Worm (Caenorhabditis elegans) whole organism, young adult: ENCODE data around the gene K03B4.6.
A peak's percentile ranks its signal among the peaks of the same experiment; 100 is the strongest.

ENCODE experiments used
- C17E4.6 ChIP-seq: fragments of 200-800 bp; sonication (Bioruptor generic); IDR thresholded peaks from 2 replicates; pipeline ENCODE4 v1.3.6; 2022; ENCODE audit warnings: missing genetic modification reagents, missing genetic modification characterization, missing compliant biosample characterization
- D2030.7 ChIP-seq: fragments of 200-800 bp; sonication (Bioruptor generic); IDR thresholded peaks from 2 replicates; pipeline ENCODE4 v1.3.6; 2022; ENCODE audit warnings: missing genetic modification reagents, missing genetic modification characterization, missing compliant biosample characterization
- F33H1.4 ChIP-seq: fragments of 200-800 bp; sonication (Bioruptor generic); IDR thresholded peaks from 2 replicates; pipeline ENCODE4 v1.3.6; 2022; ENCODE audit warnings: missing genetic modification reagents, missing genetic modification characterization, missing compliant biosample characterization
- F57A8.1 ChIP-seq: fragments of 200-800 bp; sonication (Bioruptor generic); optimal IDR thresholded peaks from 2 replicates; lab custom pipeline; 2018; ENCODE audit warnings: mild to moderate bottlenecking, missing genetic modification characterization, moderate library complexity, missing compliant biosample characterization
- aptf-2 ChIP-seq: fragments of 200-800 bp; sonication (Bioruptor generic); conservative IDR thresholded peaks from 2 replicates; pipeline ENCODE4 v1.3.6; 2022; ENCODE audit warnings: missing genetic modification reagents, missing genetic modification characterization, missing compliant biosample characterization
- aptf-3 ChIP-seq: fragments of 200-800 bp; sonication (Bioruptor generic); IDR thresholded peaks from 2 replicates; pipeline ENCODE4 v1.3.6; 2022; ENCODE audit warnings: missing genetic modification characterization, missing compliant biosample characterization
- attf-6 ChIP-seq: fragments of 200-800 bp; sonication (Bioruptor generic); IDR thresholded peaks from 2 replicates; pipeline ENCODE4 v1.3.6; 2022; ENCODE audit warnings: missing genetic modification reagents, missing genetic modification characterization, missing compliant biosample characterization
- bed-1 ChIP-seq: fragments of 200-800 bp; sonication (Bioruptor generic); IDR thresholded peaks from 2 replicates; pipeline ENCODE4 v1.3.6; 2022; ENCODE audit warnings: missing genetic modification reagents, missing genetic modification characterization, missing compliant biosample characterization
- cebp-1 ChIP-seq, 2 experiments: fragments of 200-800 bp in 1 of 2; sonication (Bioruptor generic) in 1 of 2; sonication (generic microtip) in 1 of 2; IDR thresholded peaks in 1 of 2; optimal IDR thresholded peaks in 1 of 2; 2 replicates each; pipeline versions ENCODE4 v1.3.6 to Lab custom; 2017 to 2022; ENCODE audit warnings: missing compliant biosample characterization in 2 of 2, missing genetic modification characterization in 2 of 2, mild to moderate bottlenecking in 1 of 2, missing genetic modification reagents in 1 of 2, moderate library complexity in 1 of 2
- ceh-40 ChIP-seq: fragments of 200-800 bp; sonication (Bioruptor generic); IDR thresholded peaks from 2 replicates; pipeline ENCODE4 v1.3.6; 2022; ENCODE audit warnings: missing genetic modification characterization, missing compliant biosample characterization
- ceh-58 ChIP-seq: fragments of 200-800 bp; sonication (Bioruptor generic); IDR thresholded peaks from 2 replicates; pipeline ENCODE4 v1.3.6; 2022; ENCODE audit warnings: missing genetic modification characterization, missing compliant biosample characterization
- ceh-91 ChIP-seq: fragments of 200-800 bp; sonication (Bioruptor generic); IDR thresholded peaks from 2 replicates; pipeline ENCODE4 v1.3.6; 2022; ENCODE audit warnings: missing genetic modification reagents, missing genetic modification characterization, missing compliant biosample characterization
- die-1 ChIP-seq: sonication (generic microtip); optimal IDR thresholded peaks from 2 replicates; lab custom pipeline; 2016; ENCODE audit warnings: missing genotype, mild to moderate bottlenecking, missing genetic modification characterization, missing compliant biosample characterization
- dpl-1 ChIP-seq: fragments of 150-350 bp; optimal IDR thresholded peaks from 2 replicates; lab custom pipeline; 2014; ENCODE audit warnings: missing biosample characterization, missing genetic modification reagents, missing genetic modification characterization
- efl-1 ChIP-seq: fragments of 150-350 bp; optimal IDR thresholded peaks from 2 replicates; lab custom pipeline; 2014; ENCODE audit warnings: missing biosample characterization, missing genetic modification reagents, missing genetic modification characterization
- egl-44 ChIP-seq: fragments of 200-800 bp; sonication (Bioruptor generic); IDR thresholded peaks from 2 replicates; pipeline ENCODE4 v1.3.6; 2022; ENCODE audit warnings: missing genetic modification reagents, missing genetic modification characterization, missing compliant biosample characterization
- gei-17 ChIP-seq: fragments of 200-800 bp; sonication (Bioruptor generic); optimal IDR thresholded peaks from 2 replicates; lab custom pipeline; 2018; ENCODE audit warnings: mild to moderate bottlenecking, missing genetic modification characterization, missing compliant biosample characterization
- hmg-1.2 ChIP-seq: fragments of 200-800 bp; sonication (Bioruptor generic); IDR thresholded peaks from 2 replicates; pipeline ENCODE4 v1.3.6; 2022; ENCODE audit warnings: missing genetic modification reagents, missing genetic modification characterization, missing compliant biosample characterization
- hmg-20 ChIP-seq: fragments of 200-800 bp; sonication (Bioruptor generic); IDR thresholded peaks from 2 replicates; pipeline ENCODE4 v1.3.6; 2022; ENCODE audit warnings: missing genetic modification reagents, missing genetic modification characterization, missing compliant biosample characterization
- hsf-1 ChIP-seq: fragments of 200-800 bp; sonication (Bioruptor generic); IDR thresholded peaks from 2 replicates; pipeline ENCODE4 v1.3.6; 2022; ENCODE audit warnings: missing genetic modification reagents, missing genetic modification characterization, missing compliant biosample characterization
- lag-1 ChIP-seq: fragments of 200-800 bp; sonication (Bioruptor generic); IDR thresholded peaks from 2 replicates; pipeline ENCODE4 v1.3.6; 2022; ENCODE audit warnings: missing genetic modification reagents, missing genetic modification characterization, missing compliant biosample characterization
- lsl-1 ChIP-seq: fragments of 200-800 bp; sonication (Bioruptor generic); optimal IDR thresholded peaks from 2 replicates; lab custom pipeline; 2018; ENCODE audit warnings: mild to moderate bottlenecking, missing genetic modification characterization, moderate library complexity, missing compliant biosample characterization
- madf-10 ChIP-seq: sonication (generic microtip); optimal IDR thresholded peaks from 2 replicates; lab custom pipeline; 2016; ENCODE audit warnings: mild to moderate bottlenecking, missing genetic modification characterization, missing compliant biosample characterization
- madf-6 ChIP-seq: fragments of 200-800 bp; sonication (Bioruptor generic); IDR thresholded peaks from 2 replicates; pipeline ENCODE4 v1.3.6; 2022; ENCODE audit warnings: missing genetic modification reagents, missing genetic modification characterization, missing compliant biosample characterization
- madf-8 ChIP-seq: fragments of 200-800 bp; sonication (Bioruptor generic); conservative IDR thresholded peaks from 2 replicates; pipeline ENCODE4 v1.3.6; 2022; ENCODE audit warnings: missing genetic modification reagents, missing genetic modification characterization, missing compliant biosample characterization
- mcd-1 ChIP-seq: fragments of 200-800 bp; sonication (Bioruptor generic); IDR thresholded peaks from 2 replicates; pipeline ENCODE4 v1.3.6; 2022; ENCODE audit warnings: missing genetic modification reagents, missing genetic modification characterization, missing compliant biosample characterization
- mes-4 ChIP-seq: sonication (generic microtip); optimal IDR thresholded peaks from 2 replicates; lab custom pipeline; 2016; ENCODE audit warnings: missing genotype, missing genetic modification characterization, missing compliant biosample characterization
- nfyb-1 ChIP-seq: fragments of 200-800 bp; sonication (Bioruptor generic); IDR thresholded peaks from 2 replicates; pipeline ENCODE4 v1.3.6; 2022; ENCODE audit warnings: missing genetic modification reagents, missing genetic modification characterization, missing compliant biosample characterization
- nhr-120 ChIP-seq: fragments of 200-800 bp; sonication (Bioruptor generic); IDR thresholded peaks from 2 replicates; pipeline ENCODE4 v1.3.6; 2022; ENCODE audit warnings: missing genetic modification characterization, missing compliant biosample characterization
- nhr-80 ChIP-seq: sonication (generic microtip); optimal IDR thresholded peaks from 2 replicates; lab custom pipeline; 2016; ENCODE audit warnings: missing genetic modification characterization, missing compliant biosample characterization
- nhr-90 ChIP-seq: sonication (generic microtip); optimal IDR thresholded peaks from 2 replicates; lab custom pipeline; 2016; ENCODE audit warnings: missing genotype, mild to moderate bottlenecking, missing genetic modification characterization, missing compliant biosample characterization
- pbrm-1 ChIP-seq: fragments of 200-800 bp; sonication (Bioruptor generic); IDR thresholded peaks from 2 replicates; pipeline ENCODE4 v1.3.6; 2022; ENCODE audit warnings: missing genetic modification reagents, missing genetic modification characterization, missing compliant biosample characterization
- rcor-1 ChIP-seq: fragments of 200-800 bp; sonication (Bioruptor generic); IDR thresholded peaks from 2 replicates; pipeline ENCODE4 v1.3.6; 2022; ENCODE audit warnings: missing genetic modification reagents, missing genetic modification characterization, missing compliant biosample characterization
- rpc-1 ChIP-seq, 2 experiments: fragments of 150-350 bp in 1 of 2; sonication (generic microtip) in 1 of 2; optimal IDR thresholded peaks; 2 replicates each; lab custom pipeline; 2014 to 2018; ENCODE audit warnings: missing biosample characterization in 1 of 2, missing genetic modification characterization in 1 of 2, missing genetic modification reagents in 1 of 2, missing genotype in 1 of 2
- snpc-1.1 ChIP-seq: sonication (generic microtip); optimal IDR thresholded peaks from 2 replicates; lab custom pipeline; 2017; ENCODE audit warnings: missing genetic modification characterization, mild to moderate bottlenecking, missing compliant biosample characterization, antibody characterized with exemption, moderate library complexity, missing genotype, missing genetic modification reagents; ENCODE audit not compliant: insufficient read depth
- snpc-4 ChIP-seq, 5 experiments: fragments of 150-350 bp in 1 of 5; sonication (generic microtip) in 4 of 5; optimal IDR thresholded peaks; 2 replicates each; lab custom pipeline; 2014 to 2018; ENCODE audit warnings: missing genetic modification characterization in 5 of 5, missing biosample characterization in 3 of 5, antibody characterized with exemption in 2 of 5, mild to moderate bottlenecking in 2 of 5, missing compliant biosample characterization in 2 of 5, missing genotype in 2 of 5, moderate library complexity in 2 of 5, missing genetic modification reagents in 1 of 5
- tbp1 ChIP-seq: fragments of 200-800 bp; sonication (Bioruptor generic); optimal IDR thresholded peaks from 2 replicates; lab custom pipeline; 2018; ENCODE audit warnings: mild to moderate bottlenecking, missing genetic modification characterization, missing compliant biosample characterization
- xnd-1 ChIP-seq: sonication (generic microtip); optimal IDR thresholded peaks from 2 replicates; lab custom pipeline; 2016; ENCODE audit warnings: missing genotype, missing genetic modification reagents, missing genetic modification characterization, missing compliant biosample characterization
- zfh-2 ChIP-seq: fragments of 200-800 bp; sonication (Bioruptor generic); conservative IDR thresholded peaks from 2 replicates; pipeline ENCODE4 v1.3.6; 2022; ENCODE audit warnings: missing genetic modification reagents, missing genetic modification characterization, missing compliant biosample characterization
- ztf-25 ChIP-seq: fragments of 200-800 bp; sonication (Bioruptor generic); IDR thresholded peaks from 2 replicates; pipeline ENCODE4 v1.3.6; 2022; ENCODE audit warnings: missing genetic modification reagents, missing genetic modification characterization, missing compliant biosample characterization
- ztf-28 ChIP-seq: fragments of 200-800 bp; sonication (Bioruptor generic); IDR thresholded peaks from 2 replicates; pipeline ENCODE4 v1.3.6; 2022; ENCODE audit warnings: missing genetic modification reagents, missing genetic modification characterization, missing compliant biosample characterization
- ztf-6 ChIP-seq: fragments of 200-800 bp; sonication (Bioruptor generic); IDR thresholded peaks from 2 replicates; pipeline ENCODE4 v1.3.6; 2022; ENCODE audit warnings: missing genetic modification reagents, missing genetic modification characterization, missing compliant biosample characterization

The K03B4.6 gene

ce11 chrV:4640501-4641150 is 35.4 kb downstream of the K03B4.6 start:
- TF ChIP-seq madf-10 (tag; lab: Kevin White, UChicago), result no peak
- TF ChIP-seq lag-1 (GFP tag; lab: Robert Waterston, UW), result no peak
- peak; percentile 32 for TF ChIP-seq nhr-80
- TF ChIP-seq nhr-90, result no peak

ce11 chrV:4637153-4637552 is 38.8 kb downstream of the K03B4.6 start:
- 0 out of 2 replicates have a peak, but pooled peaks have one; percentile 10 for TF ChIP-seq hsf-1 (GFP tag; lab: Robert Waterston, UW)
- no peak for TF ChIP-seq F57A8.1 (GFP tag; lab: Kevin White, UChicago)
- TF ChIP-seq F33H1.4 (GFP tag; lab: Robert Waterston, UW), result 0 out of 2 replicates have a peak, but pooled peaks have one; percentile 12
- no peak for TF ChIP-seq aptf-3 (GFP tag; lab: Robert Waterston, UW)
- TF ChIP-seq ceh-91 (GFP tag; lab: Robert Waterston, UW), result peak; percentile 41; the same call in 1 of the 2 replicates
- TF ChIP-seq ztf-6 (GFP tag; lab: Robert Waterston, UW), result no peak
- TF ChIP-seq dpl-1 (GFP tag; lab: Kevin White, UChicago), result peak; percentile 44
- TF ChIP-seq snpc-4 (GFP tag; optimal IDR thresholded peaks at IDR 0.05; lab: Kevin White, UChicago), result no peak
- TF ChIP-seq snpc-4 (tag; optimal IDR thresholded peaks at IDR 0.05; lab: Kevin White, UChicago), result no peak
- TF ChIP-seq xnd-1 (tag; lab: Kevin White, UChicago), result peak; percentile 61
- TF ChIP-seq madf-8 (GFP tag; lab: Robert Waterston, UW), result peak; percentile 75
- TF ChIP-seq hmg-1.2, result peak; percentile 26; the same call in 1 of the 2 replicates
- no peak for TF ChIP-seq snpc-1.1 (tag; lab: Kevin White, UChicago)
- TF ChIP-seq mes-4 (tag; lab: Kevin White, UChicago), result no peak
- TF ChIP-seq efl-1 (GFP tag; lab: Kevin White, UChicago), result peak; percentile 89
- no peak for TF ChIP-seq gei-17
- peak; percentile 49; the same call in 1 of the 2 replicates for TF ChIP-seq D2030.7 (GFP tag; lab: Robert Waterston, UW)
- TF ChIP-seq zfh-2 (GFP tag; lab: Robert Waterston, UW), result no peak
- TF ChIP-seq lsl-1 (GFP tag; lab: Kevin White, UChicago), result peak; percentile 36
- TF ChIP-seq aptf-2 (GFP tag; lab: Robert Waterston, UW), result 0 out of 2 replicates have a peak, but pooled peaks have one; percentile 13
- peak; percentile 88 for TF ChIP-seq madf-6 (GFP tag; lab: Robert Waterston, UW)
- TF ChIP-seq hmg-20 (GFP tag; lab: Robert Waterston, UW), result no peak

ce11 chrV:4632808-4633207 is 43.2 kb downstream of the K03B4.6 start:
- TF ChIP-seq egl-44 (GFP tag; lab: Robert Waterston, UW), result peak; percentile 92
- peak; percentile 68 for TF ChIP-seq nfyb-1
- TF ChIP-seq tbp1, result peak; percentile 78
- TF ChIP-seq nhr-90, result peak; percentile 1
- TF ChIP-seq cebp-1 (GFP tag; IDR thresholded peaks at IDR 0.05; lab: Robert Waterston, UW), result 0 out of 2 replicates have a peak, but pooled peaks have one; percentile 27
- peak; percentile 21 for TF ChIP-seq cebp-1 (tag; optimal IDR thresholded peaks at IDR 0.05; lab: Kevin White, UChicago)
- TF ChIP-seq nhr-120 (GFP tag; lab: Robert Waterston, UW), result 0 out of 2 replicates have a peak, but pooled peaks have one; percentile 84
- TF ChIP-seq pbrm-1, result peak; percentile 55; the same call in 1 of the 2 replicates
- TF ChIP-seq ceh-40 (GFP tag; lab: Robert Waterston, UW), result 0 out of 2 replicates have a peak, but pooled peaks have one; percentile 46
- TF ChIP-seq rpc-1 (optimal IDR thresholded peaks at IDR 0.05; lab: Kevin White, UChicago), result peak; percentile 23
- TF ChIP-seq rpc-1 (tag; optimal IDR thresholded peaks at IDR 0.05; lab: Kevin White, UChicago), result peak; percentile 56
- TF ChIP-seq ceh-58 (GFP tag; lab: Robert Waterston, UW), result 0 out of 2 replicates have a peak, but pooled peaks have one; percentile 81
- peak; percentile 85; the same call in 1 of the 2 replicates for TF ChIP-seq ztf-25 (GFP tag; lab: Robert Waterston, UW)
- 0 out of 2 replicates have a peak, but pooled peaks have one; percentile 65 for TF ChIP-seq ztf-28
- TF ChIP-seq attf-6, result peak; percentile 71
- peak; percentile 15 for TF ChIP-seq die-1 (tag; lab: Kevin White, UChicago)
- TF ChIP-seq hmg-1.2, result peak; percentile 57
- TF ChIP-seq aptf-3 (GFP tag; lab: Robert Waterston, UW), result peak; percentile 72; the same call in 1 of the 2 replicates
- peak; percentile 48 for TF ChIP-seq mcd-1 (GFP tag; lab: Robert Waterston, UW)
- TF ChIP-seq madf-6 (GFP tag; lab: Robert Waterston, UW), result peak; percentile 69
- TF ChIP-seq C17E4.6, result peak; percentile 26; the same call in 1 of the 2 replicates
- peak; percentile 88; the same call in 1 of the 2 replicates for TF ChIP-seq bed-1 (GFP tag; lab: Robert Waterston, UW)
- TF ChIP-seq rcor-1 (GFP tag; lab: Robert Waterston, UW), result peak; percentile 51; the same call in 1 of the 2 replicates
